Fruit fly (Drosophila melanogaster): ENCODE measurements around the gene Pvf1.
A peak's percentile ranks its signal among the peaks of the same experiment; 100 is the strongest.

The Pvf1 gene

DNA sequence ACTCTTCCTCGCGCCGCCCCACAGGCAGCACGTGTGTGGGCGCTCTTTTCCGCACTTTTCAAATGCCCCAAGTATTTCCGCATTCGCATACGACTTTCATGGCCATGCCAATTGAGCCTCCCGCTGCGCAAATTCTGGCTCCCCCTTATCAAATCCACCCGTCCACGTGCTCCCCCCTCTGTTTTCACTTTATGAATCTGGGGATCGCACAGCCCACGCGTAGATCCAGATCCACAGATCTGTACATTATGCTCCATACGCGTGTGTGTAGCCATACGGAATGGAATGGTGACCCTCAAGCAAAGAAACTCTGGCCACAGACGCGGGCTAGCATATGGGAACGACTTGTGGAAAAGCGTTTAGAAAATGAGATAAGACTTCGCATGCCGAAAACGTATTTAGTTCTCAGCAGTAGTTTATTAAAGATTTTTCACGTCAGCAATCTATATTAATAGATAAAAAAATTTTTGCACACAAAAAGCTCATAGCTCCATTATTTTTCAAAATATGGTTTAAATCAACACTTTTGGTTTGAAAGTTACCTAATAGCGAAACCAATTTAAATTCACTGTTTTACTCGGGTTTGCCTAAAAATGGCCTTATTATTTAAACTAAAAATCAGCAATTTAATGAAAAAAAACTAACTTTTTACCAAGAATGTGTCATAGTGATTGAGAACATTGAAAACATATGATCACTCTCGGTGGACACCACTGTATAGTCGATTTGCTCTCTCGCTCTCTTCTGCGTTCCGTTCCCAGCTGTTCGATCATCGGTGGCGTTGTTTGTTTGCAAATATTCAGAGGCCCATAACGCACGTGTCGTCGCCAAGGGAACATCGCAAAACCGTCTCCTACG, 42.9 kb upstream of the Pvf1 start (continued):
- TF ChIP-seq fkh (GFP tag; optimal IDR thresholded peaks at IDR 0.05) (peak; percentile 23), Sox102F (GFP tag; optimal IDR thresholded peaks at IDR 0.05) (peak; percentile 71), CG6808 (GFP tag; optimal IDR thresholded peaks at IDR 0.05) (peak; percentile 42), Eip75B (GFP tag; optimal IDR thresholded peaks at IDR 0.05) (peak; percentile 78), CG11762 (GFP tag; optimal IDR thresholded peaks at IDR 0.05; ENCODE audit: insufficient read depth) (peak; percentile 8), Ets21C (GFP tag; optimal IDR thresholded peaks at IDR 0.05) (peak; percentile 44), Hr38 (GFP tag; optimal IDR thresholded peaks at IDR 0.05) (no peak), CG4318 (GFP tag; optimal IDR thresholded peaks at IDR 0.05) (peak; percentile 67), cyc (GFP tag; optimal IDR thresholded peaks at IDR 0.05) (peak; percentile 48), dac (GFP tag; optimal IDR thresholded peaks at IDR 0.05) (peak; percentile 57), CG3919 (GFP tag; optimal IDR thresholded peaks at IDR 0.05) (peak; percentile 60), Ets96B (tag; optimal IDR thresholded peaks at IDR 0.05) (peak; percentile 30), lz (GFP tag; optimal IDR thresholded peaks at IDR 0.05) (peak; percentile 61), fd59A (GFP tag; optimal IDR thresholded peaks at IDR 0.05) (peak; percentile 40), CG6163 (GFP tag; IDR thresholded peaks at IDR 0.05) (no peak; the same call in 2 of the 3 replicates), CG3032 (tag; optimal IDR thresholded peaks at IDR 0.05) (peak; percentile 40), Smox (GFP tag; optimal IDR thresholded peaks at IDR 0.05) (peak; percentile 54), dsx (GFP tag; optimal IDR thresholded peaks at IDR 0.05; ENCODE audit: poor library complexity, severe bottlenecking) (peak; percentile 36), CG1621 (tag; optimal IDR thresholded peaks at IDR 0.05) (no peak), Lpt (GFP tag; optimal IDR thresholded peaks at IDR 0.05) (peak; percentile 34), CG16779 (tag; optimal IDR thresholded peaks at IDR 0.05) (peak; percentile 24), Eip78C (GFP tag) (peak; percentile 93), topi (GFP tag; optimal IDR thresholded peaks at IDR 0.05) (peak; percentile 69), CG8319 (GFP tag; optimal IDR thresholded peaks at IDR 0.05) (peak; percentile 70), Gug (GFP tag; IDR thresholded peaks at IDR 0.05) (peak; percentile 42; the same call in 1 of the 2 replicates), Met (GFP tag; optimal IDR thresholded peaks at IDR 0.05) (peak; percentile 76), esn (GFP tag; optimal IDR thresholded peaks at IDR 0.05) (peak; percentile 78), CG31627 (GFP tag; optimal IDR thresholded peaks at IDR 0.05) (peak; percentile 55), Hr39 (GFP tag; optimal IDR thresholded peaks at IDR 0.05) (peak; percentile 67), Eip93F (GFP tag; optimal IDR thresholded peaks at IDR 0.05) (no peak), spab (GFP tag; optimal IDR thresholded peaks at IDR 0.05) (peak; percentile 40), CG7368 (GFP tag; optimal IDR thresholded peaks at IDR 0.05) (no peak), eg (GFP tag; IDR thresholded peaks at IDR 0.05) (no peak; the same call in 2 of the 3 replicates), Sox14 (GFP tag; optimal IDR thresholded peaks at IDR 0.05) (peak; percentile 65)

DNA sequence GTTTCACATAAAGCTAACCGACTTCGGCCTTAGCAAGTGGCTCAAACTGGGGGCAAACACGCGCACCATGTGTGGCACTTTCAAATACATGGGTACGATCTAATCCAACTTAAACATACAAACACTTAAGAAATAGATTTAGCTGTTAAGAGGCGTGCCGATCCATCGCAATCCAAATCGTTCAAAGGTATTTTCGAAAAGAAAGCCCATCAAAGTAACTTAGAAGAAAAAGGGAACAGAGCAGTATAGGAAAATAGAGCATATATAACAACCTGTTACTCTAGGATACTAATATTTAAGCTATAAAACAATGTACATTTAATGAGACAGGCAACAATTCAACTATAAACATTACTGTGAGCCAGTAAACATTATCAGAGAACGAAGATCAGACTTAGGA, 41.1 kb upstream of the Pvf1 start, which contains the start of gene Atg101:
Gene Atg101, plus strand, starts transcription at position 301 of the 400 bp plus-strand sequence.
- TF ChIP-seq lz (GFP tag; optimal IDR thresholded peaks at IDR 0.05) = no peak

DNA sequence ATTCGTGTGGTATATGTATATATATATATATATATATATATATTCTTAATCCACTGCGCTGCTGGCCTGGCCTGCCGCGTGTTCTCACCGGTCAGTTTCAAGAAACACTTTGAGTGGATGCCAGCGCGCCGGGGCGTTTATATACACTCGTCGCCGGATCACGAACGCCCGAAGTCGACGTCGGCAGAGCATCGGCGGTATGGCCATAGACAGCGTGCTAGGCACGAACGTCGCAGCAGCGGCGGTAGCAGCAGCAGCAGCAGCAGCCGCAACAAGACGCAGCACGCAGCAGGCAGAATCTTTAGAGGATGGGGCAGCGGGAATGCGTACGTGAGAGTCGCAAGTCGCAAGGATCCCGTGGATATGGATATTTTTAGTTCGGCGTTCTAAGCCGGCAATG, 34.9 kb upstream of the Pvf1 start, which contains the start of gene bnb:
Gene bnb, minus strand, starts transcription at position 121 of the 400 bp plus-strand sequence.
- TF ChIP-seq ss (GFP tag; optimal IDR thresholded peaks at IDR 0.05) = peak in 1 of 2 experiments; percentile 14
- TF ChIP-seq CG9139 (GFP tag; optimal IDR thresholded peaks at IDR 0.05) = peak; percentile 3
- peak; percentile 27 for TF ChIP-seq Eip78C (GFP tag)
- TF ChIP-seq CG8319 (GFP tag; optimal IDR thresholded peaks at IDR 0.05) = no peak

Data from whole organism, prepupa.